Fruit fly (Drosophila melanogaster) whole organism, embryonic: ENCODE measurements around the gene Polr1H.
A peak's percentile ranks its signal among the peaks of the same experiment; 100 is the strongest.

ENCODE experiments used
- ATbp ChIP-seq: fragments of 200-800 bp; sonication (Bioruptor generic); optimal IDR thresholded peaks from 2 replicates; lab custom pipeline; 2017; ENCODE audit warnings: missing biosample characterization, mild to moderate bottlenecking, missing genetic modification characterization, missing genetic modification reagents
- Atf6 ChIP-seq: fragments of 200-800 bp; sonication (Bioruptor generic); IDR thresholded peaks from 2 replicates; pipeline ENCODE4 v1.3.6; 2022; ENCODE audit warnings: missing biosample characterization, missing genetic modification characterization
- Awh ChIP-seq: fragments of 200-800 bp; sonication (Bioruptor generic); IDR thresholded peaks from 2 replicates; pipeline ENCODE4, ENCODE4 v1.3.6; 2022; ENCODE audit warnings: missing biosample characterization, missing genetic modification characterization
- CG10654 ChIP-seq: fragments of 200-800 bp; sonication (Bioruptor generic); optimal IDR thresholded peaks from 2 replicates; lab custom pipeline; 2016; ENCODE audit warnings: missing biosample characterization, missing genetic modification characterization
- CG11504 ChIP-seq: fragments of 200-800 bp; sonication (Bioruptor generic); optimal IDR thresholded peaks from 3 replicates; lab custom pipeline; 2019; ENCODE audit warnings: missing biosample characterization, mild to moderate bottlenecking, missing genetic modification characterization, moderate library complexity
- CG13296 ChIP-seq: fragments of 200-800 bp; sonication (Bioruptor generic); optimal IDR thresholded peaks from 3 replicates; lab custom pipeline; 2018; ENCODE audit warnings: missing biosample characterization, mild to moderate bottlenecking, missing genetic modification characterization
- CG15269 ChIP-seq: fragments of 200-800 bp; sonication (Bioruptor generic); optimal IDR thresholded peaks from 2 replicates; lab custom pipeline; 2018; ENCODE audit warnings: missing biosample characterization, mild to moderate bottlenecking, missing genetic modification characterization, moderate library complexity
- CG15696 ChIP-seq: fragments of 200-800 bp; sonication (Bioruptor generic); optimal IDR thresholded peaks from 2 replicates; lab custom pipeline; 2019; ENCODE audit warnings: missing biosample characterization, mild to moderate bottlenecking, missing genetic modification characterization, moderate library complexity
- CG17359 ChIP-seq: fragments of 200-800 bp; sonication (Bioruptor generic); optimal IDR thresholded peaks from 3 replicates; lab custom pipeline; 2018; ENCODE audit warnings: missing biosample characterization, mild to moderate bottlenecking, missing genetic modification characterization, moderate library complexity
- CG1792 ChIP-seq: fragments of 200-800 bp; sonication (Bioruptor generic); optimal IDR thresholded peaks from 2 replicates; lab custom pipeline; 2016; ENCODE audit warnings: missing biosample characterization, missing genetic modification characterization
- CG1832 ChIP-seq: fragments of 200-800 bp; sonication (Bioruptor generic); optimal IDR thresholded peaks from 2 replicates; lab custom pipeline; 2017; ENCODE audit warnings: missing biosample characterization, mild to moderate bottlenecking, missing genetic modification characterization, inconsistent platforms
- CG18476 ChIP-seq: fragments of 200-800 bp; sonication (Bioruptor generic); optimal IDR thresholded peaks from 2 replicates; lab custom pipeline; 2016; ENCODE audit warnings: missing biosample characterization, mild to moderate bottlenecking, missing genetic modification characterization
- CG18764 ChIP-seq: fragments of 200-800 bp; sonication (Bioruptor generic); optimal IDR thresholded peaks from 3 replicates; lab custom pipeline; 2016; ENCODE audit warnings: missing biosample characterization, missing genetic modification characterization
- CG2116 ChIP-seq: fragments of 200-800 bp; sonication (Bioruptor generic); optimal IDR thresholded peaks from 3 replicates; lab custom pipeline; 2018; ENCODE audit warnings: missing biosample characterization, mild to moderate bottlenecking, missing genetic modification characterization
- CG2889 ChIP-seq: fragments of 200-800 bp; sonication (Bioruptor generic); IDR thresholded peaks from 3 replicates; pipeline ENCODE4 v1.3.6; 2022; ENCODE audit warnings: missing biosample characterization, missing genetic modification characterization
- CG32767 ChIP-seq: fragments of 200-800 bp; sonication (Bioruptor generic); IDR thresholded peaks from 2 replicates; pipeline ENCODE4 v1.3.6; 2022; ENCODE audit warnings: missing biosample characterization, missing genetic modification characterization
- CG4617 ChIP-seq: fragments of 200-800 bp; sonication (Bioruptor generic); optimal IDR thresholded peaks from 3 replicates; lab custom pipeline; 2016; ENCODE audit warnings: missing biosample characterization, missing genetic modification characterization, borderline replicate concordance
- CG6854 ChIP-seq: fragments of 200-800 bp; sonication (Bioruptor generic); optimal IDR thresholded peaks from 3 replicates; lab custom pipeline; 2017; ENCODE audit warnings: missing biosample characterization, mild to moderate bottlenecking, missing genetic modification characterization
- CG9609 ChIP-seq: fragments of 200-800 bp; sonication (Bioruptor generic); optimal IDR thresholded peaks from 3 replicates; lab custom pipeline; 2016; ENCODE audit warnings: missing biosample characterization, missing genetic modification characterization
- CG9727 ChIP-seq: fragments of 200-800 bp; sonication (Bioruptor generic); optimal IDR thresholded peaks from 3 replicates; lab custom pipeline; 2017; ENCODE audit warnings: missing biosample characterization, mild to moderate bottlenecking, missing genetic modification characterization
- Dfd ChIP-seq, 2 experiments: fragments of >200 bp; optimal IDR thresholded peaks; 2 replicates each; lab custom pipeline; 2017; ENCODE audit warnings: missing biosample characterization in 2 of 2, missing genetic modification characterization in 2 of 2
- Doc2 ChIP-seq: fragments of 200-800 bp; sonication (Bioruptor generic); IDR thresholded peaks from 2 replicates; pipeline ENCODE4 v1.3.6; 2022; ENCODE audit warnings: missing biosample characterization, missing genetic modification characterization
- MBD-R2 ChIP-seq: fragments of 200-800 bp; sonication (Bioruptor generic); IDR thresholded peaks from 2 replicates; pipeline ENCODE4 v1.3.6; 2022; ENCODE audit warnings: missing biosample characterization, missing genetic modification characterization
- MESR4 ChIP-seq: fragments of 200-800 bp; sonication (Bioruptor generic); optimal IDR thresholded peaks from 2 replicates; lab custom pipeline; 2018; ENCODE audit warnings: missing biosample characterization, mild to moderate bottlenecking, missing genetic modification characterization, moderate library complexity
- NFAT ChIP-seq: fragments of 200-800 bp; sonication (Bioruptor generic); IDR thresholded peaks from 2 replicates; pipeline ENCODE4 v1.3.6; 2022; ENCODE audit warnings: missing biosample characterization, missing genetic modification characterization
- NK7.1 ChIP-seq: fragments of 200-800 bp; sonication (Bioruptor generic); optimal IDR thresholded peaks from 3 replicates; lab custom pipeline; 2016; ENCODE audit warnings: missing biosample characterization, missing genetic modification characterization
- Neu2 ChIP-seq: fragments of 200-800 bp; sonication (Bioruptor generic); optimal IDR thresholded peaks from 3 replicates; lab custom pipeline; 2016; ENCODE audit warnings: missing biosample characterization, missing genetic modification characterization, borderline replicate concordance
- Pdp1 ChIP-seq, 2 experiments: fragments of 200-800 bp; sonication (Bioruptor generic); optimal IDR thresholded peaks; 3 replicates each; lab custom pipeline; 2016; ENCODE audit warnings: missing biosample characterization in 2 of 2, missing genetic modification characterization in 2 of 2, mild to moderate bottlenecking in 1 of 2, moderate library complexity in 1 of 2
- Ptx1 ChIP-seq: fragments of 200-800 bp; sonication (Bioruptor generic); IDR thresholded peaks from 2 replicates; pipeline ENCODE4 v1.3.6; 2022; ENCODE audit warnings: missing biosample characterization, missing genetic modification characterization
- Sry-δ ChIP-seq: fragments of 200-800 bp; sonication (Bioruptor generic); optimal IDR thresholded peaks from 2 replicates; lab custom pipeline; 2016; ENCODE audit warnings: missing biosample characterization, missing genetic modification characterization
- ato ChIP-seq: fragments of 200-800 bp; sonication (Bioruptor generic); IDR thresholded peaks from 2 replicates; pipeline ENCODE4 v1.3.6; 2022; ENCODE audit warnings: missing biosample characterization, missing genetic modification characterization; ENCODE audit not compliant: partially characterized antibody
- bbx ChIP-seq: fragments of 200-800 bp; sonication (Bioruptor generic); IDR thresholded peaks from 2 replicates; pipeline ENCODE4 v1.3.6; 2022; ENCODE audit warnings: missing biosample characterization, missing genetic modification characterization; ENCODE audit not compliant: partially characterized antibody
- bsh ChIP-seq, 2 experiments: fragments of 200-800 bp; sonication (Bioruptor generic); optimal IDR thresholded peaks; 2 replicates each; lab custom pipeline; 2017 to 2018; ENCODE audit warnings: mild to moderate bottlenecking in 2 of 2, missing biosample characterization in 2 of 2, missing genetic modification characterization in 2 of 2, moderate library complexity in 1 of 2
- croc ChIP-seq: fragments of 200-800 bp; sonication (Bioruptor generic); conservative IDR thresholded peaks from 3 replicates; pipeline ENCODE4 v1.3.6; 2022; ENCODE audit warnings: missing biosample characterization, missing genetic modification characterization
- dysf ChIP-seq: fragments of 200-800 bp; sonication (Bioruptor generic); IDR thresholded peaks from 3 replicates; pipeline ENCODE4 v1.3.6; 2022; ENCODE audit warnings: missing biosample characterization, missing genetic modification characterization
- emc ChIP-seq: fragments of 200-800 bp; sonication (Bioruptor generic); optimal IDR thresholded peaks from 2 replicates; lab custom pipeline; 2016; ENCODE audit warnings: missing biosample characterization, missing genetic modification characterization
- en ChIP-seq: fragments of 200-800 bp; sonication (Bioruptor generic); optimal IDR thresholded peaks from 2 replicates; lab custom pipeline; 2016; ENCODE audit warnings: missing biosample characterization, missing genetic modification characterization
- ewg ChIP-seq: fragments of 200-800 bp; sonication (Bioruptor generic); optimal IDR thresholded peaks from 3 replicates; lab custom pipeline; 2017; ENCODE audit warnings: mild to moderate bottlenecking, missing biosample characterization, missing genetic modification reagents, missing genetic modification characterization
- gfzf ChIP-seq: fragments of 200-800 bp; sonication (Bioruptor generic); optimal IDR thresholded peaks from 2 replicates; lab custom pipeline; 2016; ENCODE audit warnings: missing biosample characterization, mild to moderate bottlenecking, missing genetic modification characterization, moderate library complexity
- gro ChIP-seq: fragments of 200-800 bp; sonication (Bioruptor generic); optimal IDR thresholded peaks from 2 replicates; lab custom pipeline; 2016; ENCODE audit warnings: missing biosample characterization, missing genetic modification characterization
- odd ChIP-seq: fragments of 200-800 bp; sonication (Bioruptor generic); optimal IDR thresholded peaks from 2 replicates; lab custom pipeline; 2017; ENCODE audit warnings: missing biosample characterization, mild to moderate bottlenecking, missing genetic modification characterization
- onecut ChIP-seq: fragments of 200-800 bp; sonication (Bioruptor generic); IDR thresholded peaks from 2 replicates; pipeline ENCODE4 v1.3.6; 2022; ENCODE audit warnings: missing biosample characterization, missing genetic modification characterization
- pfk ChIP-seq: fragments of 200-800 bp; sonication (Bioruptor generic); optimal IDR thresholded peaks from 2 replicates; lab custom pipeline; 2018; ENCODE audit warnings: missing biosample characterization, mild to moderate bottlenecking, missing genetic modification characterization, moderate library complexity
- prd ChIP-seq, 3 experiments: fragments of >200 bp in 2 of 3; fragments of 200-800 bp in 1 of 3; sonication (Bioruptor generic) in 1 of 3; optimal IDR thresholded peaks in 2 of 3; IDR thresholded peaks in 1 of 3; 2 replicates in 2 of 3; 3 replicates in 1 of 3; pipeline versions ENCODE4 v1.3.6 to Lab custom; 2017 to 2022; ENCODE audit warnings: missing biosample characterization in 1 of 3, missing genetic modification characterization in 1 of 3
- row ChIP-seq: fragments of 200-800 bp; sonication (Bioruptor generic); IDR thresholded peaks from 3 replicates; pipeline ENCODE4 v1.3.6; 2022; ENCODE audit warnings: missing biosample characterization, missing genetic modification characterization
- salm ChIP-seq: fragments of 200-800 bp; sonication (Bioruptor generic); optimal IDR thresholded peaks from 2 replicates; lab custom pipeline; 2018; ENCODE audit warnings: missing biosample characterization, mild to moderate bottlenecking, missing genetic modification characterization
- schlank ChIP-seq: fragments of 200-800 bp; sonication (Bioruptor generic); optimal IDR thresholded peaks from 2 replicates; lab custom pipeline; 2018; ENCODE audit warnings: missing biosample characterization, mild to moderate bottlenecking, missing genetic modification characterization
- trh ChIP-seq: fragments of 200-800 bp; sonication (Bioruptor generic); optimal IDR thresholded peaks from 2 replicates; lab custom pipeline; 2016; ENCODE audit warnings: missing biosample characterization, missing genetic modification characterization
- vnd ChIP-seq: fragments of 200-800 bp; sonication (Bioruptor generic); IDR thresholded peaks from 3 replicates; pipeline ENCODE4 v1.3.6; 2022; ENCODE audit warnings: missing biosample characterization, missing genetic modification characterization; ENCODE audit not compliant: partially characterized antibody

Polr1H gene

dm6 chr3R:21808622-21809347 lies 31.1 kb upstream of the Polr1H start (continued):
- no peak for TF ChIP-seq trh (GFP tag; lab: Kevin White, UChicago)
- TF ChIP-seq CG1832 (GFP tag; lab: Kevin White, UChicago), result peak; percentile 64
- TF ChIP-seq Sry-δ (GFP tag; lab: Kevin White, UChicago), result no peak
- TF ChIP-seq CG18476 (GFP tag; lab: Kevin White, UChicago), result no peak
- no peak for TF ChIP-seq Neu2 (GFP tag; lab: Kevin White, UChicago)
- no peak for TF ChIP-seq en (GFP tag; lab: Kevin White, UChicago)
- no peak for TF ChIP-seq CG15269 (tag; lab: Kevin White, UChicago)
- no peak for TF ChIP-seq emc (GFP tag; lab: Kevin White, UChicago)
- no peak for TF ChIP-seq CG2889
- no peak for TF ChIP-seq Atf6 (GFP tag; lab: Robert Waterston, UW)
- TF ChIP-seq Ptx1 (GFP tag; lab: Robert Waterston, UW), result 0 out of 2 replicates have a peak, but pooled peaks have one; percentile 8
- TF ChIP-seq dysf (GFP tag; lab: Robert Waterston, UW), result 0 out of 3 replicates have a peak, but pooled peaks have one; percentile 26
- no peak for TF ChIP-seq bsh (GFP tag; optimal IDR thresholded peaks at IDR 0.05; lab: Kevin White, UChicago)
- TF ChIP-seq CG13296 (GFP tag; lab: Kevin White, UChicago), result peak; percentile 30
- TF ChIP-seq row, result peak; percentile 46
- TF ChIP-seq Pdp1 (GFP tag; optimal IDR thresholded peaks at IDR 0.05; lab: Kevin White, UChicago), result no peak
- no peak for TF ChIP-seq salm (tag; lab: Kevin White, UChicago)
- TF ChIP-seq Doc2 (GFP tag; lab: Robert Waterston, UW), result no peak
- TF ChIP-seq ewg (GFP tag; lab: Kevin White, UChicago), result peak; percentile 67
- TF ChIP-seq odd (GFP tag; lab: Kevin White, UChicago), result no peak
- TF ChIP-seq CG4617, result no peak
- TF ChIP-seq CG18764 (GFP tag; lab: Kevin White, UChicago), result no peak
- no peak for TF ChIP-seq Dfd (GFP tag; optimal IDR thresholded peaks at IDR 0.05; lab: Kevin White, UChicago)
- TF ChIP-seq gro (GFP tag; lab: Kevin White, UChicago), result no peak
- TF ChIP-seq CG10654, result no peak
- no peak for TF ChIP-seq CG17359 (tag; lab: Kevin White, UChicago)
- TF ChIP-seq gfzf (GFP tag; lab: Kevin White, UChicago), result no peak
- no peak for TF ChIP-seq CG2116 (GFP tag; lab: Kevin White, UChicago)
- TF ChIP-seq CG15696, result no peak
- peak; percentile 45 for TF ChIP-seq CG11504 (tag; lab: Kevin White, UChicago)
- TF ChIP-seq bbx (GFP tag; lab: Robert Waterston, UW), result no peak
- no peak for TF ChIP-seq CG32767 (GFP tag; lab: Robert Waterston, UW)
- no peak for TF ChIP-seq pfk (GFP tag; lab: Kevin White, UChicago)
- TF ChIP-seq CG6854 (GFP tag; lab: Kevin White, UChicago), result no peak
- TF ChIP-seq ato (GFP tag; lab: Robert Waterston, UW), result no peak
- TF ChIP-seq CG9727 (GFP tag; lab: Kevin White, UChicago), result peak; percentile 25
- TF ChIP-seq croc (GFP tag; lab: Robert Waterston, UW), result no peak
- TF ChIP-seq NK7.1 (GFP tag; lab: Kevin White, UChicago), result no peak
- no peak for TF ChIP-seq Awh (GFP tag; lab: Robert Waterston, UW)
- TF ChIP-seq prd (optimal IDR thresholded peaks at IDR 0.05; lab: Kevin White, UChicago), result no peak
- no peak for TF ChIP-seq prd (GFP tag; IDR thresholded peaks at IDR 0.05; lab: Robert Waterston, UW)
- peak; percentile 38; the same call in 1 of the 2 replicates for TF ChIP-seq onecut (GFP tag; lab: Robert Waterston, UW)
- no peak for TF ChIP-seq vnd (GFP tag; lab: Robert Waterston, UW)
- TF ChIP-seq MBD-R2 (GFP tag; lab: Robert Waterston, UW), result no peak
- TF ChIP-seq ATbp (GFP tag; lab: Kevin White, UChicago), result no peak
- no peak for TF ChIP-seq CG9609 (GFP tag; lab: Kevin White, UChicago)
- no peak for TF ChIP-seq MESR4 (GFP tag; lab: Kevin White, UChicago)
- no peak for TF ChIP-seq NFAT
- no peak for TF ChIP-seq CG1792 (GFP tag; lab: Kevin White, UChicago)
- TF ChIP-seq schlank (tag; lab: Kevin White, UChicago), result no peak
